Fruit fly (Drosophila melanogaster): Measurements from ENCODE around the gene mtTFB2.

mtTFB2 gene

dm6 chr3R:10048035-10048774 is 2.8 kb downstream of the mtTFB2 start:
- peak; percentile 65 for TF ChIP-seq noc (tag; optimal IDR thresholded peaks at IDR 0.05)

- TF ChIP-seq noc (tag; optimal IDR thresholded peaks at IDR 0.05), result no peak
These were observed 3.2 kb downstream of the mtTFB2 start, which contains the start of gene CG12811 for dm6 chr3R:10048775-10048841. Gene CG12811 (minus strand): TSS chr3R:10048797.

- no peak for TF ChIP-seq noc (tag; optimal IDR thresholded peaks at IDR 0.05)
These were observed 3.6 kb downstream of the mtTFB2 start, which contains the start of gene ohgt for dm6 chr3R:10048842-10049527. Gene ohgt (plus strand): TSS chr3R:10049199.

- TF ChIP-seq noc (tag; optimal IDR thresholded peaks at IDR 0.05), result no peak
These were observed 7.5 kb downstream of the mtTFB2 start, which contains the start of the genes Fancl and Npc2e for dm6 chr3R:10052695-10053382. Gene Fancl (minus strand): TSS chr3R:10052869. Gene Npc2e (plus strand): TSS chr3R:10053332.

- TF ChIP-seq noc (tag; optimal IDR thresholded peaks at IDR 0.05), result no peak
These were observed 8.2 kb downstream of the mtTFB2 start for dm6 chr3R:10053559-10053958.

dm6 chr3R:10054278-10054975 is 9.1 kb downstream of the mtTFB2 start:
- TF ChIP-seq noc (tag; optimal IDR thresholded peaks at IDR 0.05), result peak; percentile 88

- TF ChIP-seq noc (tag; optimal IDR thresholded peaks at IDR 0.05), result no peak
These were observed 9.6 kb downstream of the mtTFB2 start for dm6 chr3R:10055004-10055403.

- TF ChIP-seq noc (tag; optimal IDR thresholded peaks at IDR 0.05), result no peak
These were observed 10.6 kb downstream of the mtTFB2 start, which contains the start of gene Npc2d for dm6 chr3R:10055951-10056350. Gene Npc2d (minus strand): TSS chr3R:10056083.

- TF ChIP-seq noc (tag; optimal IDR thresholded peaks at IDR 0.05), result no peak
These were observed 11.3 kb downstream of the mtTFB2 start for dm6 chr3R:10056647-10057046.

- peak; percentile 61 for TF ChIP-seq noc (tag; optimal IDR thresholded peaks at IDR 0.05)
These were observed 14.0 kb downstream of the mtTFB2 start for dm6 chr3R:10059358-10059757.

dm6 chr3R:10059952-10060351 is 14.6 kb downstream of the mtTFB2 start, which contains the start of gene Npc2c:
Gene Npc2c (plus strand): TSS chr3R:10060252.
- TF ChIP-seq noc (tag; optimal IDR thresholded peaks at IDR 0.05), result no peak

dm6 chr3R:10062324-10062723 is 16.9 kb downstream of the mtTFB2 start, which contains the start of gene CG33630:
Gene CG33630 (plus strand): TSS chr3R:10062624.
- TF ChIP-seq noc (tag; optimal IDR thresholded peaks at IDR 0.05), result no peak

dm6 chr3R:10063707-10064106 is 18.3 kb downstream of the mtTFB2 start, which contains the start of gene CG33631:
Gene CG33631 (plus strand): TSS chr3R:10064007.
- TF ChIP-seq noc (tag; optimal IDR thresholded peaks at IDR 0.05), result no peak

- no peak for TF ChIP-seq noc (tag; optimal IDR thresholded peaks at IDR 0.05)
These were observed 21.1 kb downstream of the mtTFB2 start, which contains the start of gene CG33783 for dm6 chr3R:10066470-10066869. Gene CG33783 (plus strand): TSS chr3R:10066770.

dm6 chr3R:10067605-10068004 is 22.2 kb downstream of the mtTFB2 start, which contains the start of gene CG33784:
Gene CG33784 (plus strand): TSS chr3R:10067905.
- no peak for TF ChIP-seq noc (tag; optimal IDR thresholded peaks at IDR 0.05)

- no peak for TF ChIP-seq noc (tag; optimal IDR thresholded peaks at IDR 0.05)
These were observed 23.4 kb downstream of the mtTFB2 start for dm6 chr3R:10068780-10069179.
